Worm (Caenorhabditis elegans): Measurements from ENCODE around the gene nep-25.

DNA sequence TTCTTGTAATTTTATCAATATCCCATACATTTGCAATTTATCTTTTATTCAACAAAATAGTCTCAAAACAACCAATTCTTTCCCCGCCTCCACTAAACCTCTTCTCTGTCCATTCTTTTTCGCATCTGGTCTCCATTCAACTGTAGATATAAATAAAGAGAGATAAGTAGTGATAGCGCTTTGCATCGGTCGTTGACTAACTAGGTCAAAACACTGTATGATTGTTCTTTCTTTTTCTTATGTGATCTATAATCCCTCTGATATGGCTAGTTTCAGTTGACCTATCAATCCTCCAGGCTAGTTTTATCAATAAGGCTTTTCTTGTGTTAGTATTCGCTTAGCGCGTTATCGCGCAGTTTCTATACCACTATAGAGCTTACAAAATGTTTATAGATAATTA lies 11.2 kb downstream of the nep-25 start:
- TF ChIP-seq nfya-1 (tag; optimal IDR thresholded peaks at IDR 0.05; ENCODE audit: insufficient read depth) (no peak), snpc-4 (tag; optimal IDR thresholded peaks at IDR 0.05) (no peak), nhr-25 (tag; optimal IDR thresholded peaks at IDR 0.05) (no peak), unc-62 (GFP tag; optimal IDR thresholded peaks at IDR 0.05) (no peak), egl-27 (tag; optimal IDR thresholded peaks at IDR 0.05) (no peak), nhr-12 (tag; optimal IDR thresholded peaks at IDR 0.05) (no peak), sea-2 (GFP tag; optimal IDR thresholded peaks at IDR 0.05) (no peak), aly-2 (tag; optimal IDR thresholded peaks at IDR 0.05) (no peak), ceh-82 (tag; optimal IDR thresholded peaks at IDR 0.05) (no peak), egl-5 (tag; optimal IDR thresholded peaks at IDR 0.05) (no peak), nhr-76 (tag; optimal IDR thresholded peaks at IDR 0.05) (no peak), elt-2 (tag; optimal IDR thresholded peaks at IDR 0.05) (no peak), nhr-11 (tag; optimal IDR thresholded peaks at IDR 0.05) (no peak)
